Worm (Caenorhabditis elegans): ENCODE measurements around the gene lipl-4.

Gene lipl-4

DNA sequence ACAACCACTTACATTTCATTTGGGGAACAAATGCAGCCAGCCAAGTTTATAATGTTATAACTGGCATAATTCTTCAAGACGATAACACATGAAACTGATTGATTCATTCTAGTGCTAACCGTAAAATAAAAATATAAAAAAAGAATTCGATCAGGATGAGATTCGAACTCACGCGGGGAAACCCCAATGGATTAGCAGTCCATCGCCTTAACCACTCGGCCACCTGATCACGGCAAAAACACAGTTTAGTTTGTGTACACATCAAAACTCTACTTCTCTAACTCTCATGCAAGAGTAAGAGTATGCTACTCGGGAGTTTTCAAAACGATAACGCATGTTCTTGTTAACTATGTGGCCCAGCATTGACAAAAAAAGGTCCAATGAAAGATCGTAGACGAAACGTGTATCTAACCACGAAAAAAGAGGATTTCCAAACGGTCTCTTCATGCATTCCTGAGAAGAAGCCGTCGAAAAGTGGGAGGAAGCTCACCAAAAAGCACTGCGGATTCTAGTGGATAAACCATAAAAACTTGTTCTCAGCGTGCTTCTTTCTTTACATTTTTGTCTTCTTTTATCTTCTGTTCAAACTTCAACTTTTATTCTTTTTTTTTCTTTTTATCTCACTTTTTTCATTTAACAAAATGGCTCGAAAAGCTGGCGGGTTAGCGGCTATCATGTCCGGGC lies 1.9 kb downstream of the lipl-4 start, which contains the start of gene twk-10:
twk-10 (plus strand) TSS at position 634 of the 684 bp plus-strand sequence.
- TF ChIP-seq K09A11.1 (tag; optimal IDR thresholded peaks at IDR 0.05; ENCODE audit: insufficient read depth) (no peak), ceh-34 (tag; optimal IDR thresholded peaks at IDR 0.05) (no peak), fkh-6 (tag; optimal IDR thresholded peaks at IDR 0.05) (no peak), dmd-4 (tag; optimal IDR thresholded peaks at IDR 0.05; ENCODE audit: borderline replicate concordance) (no peak), unc-86 (tag; optimal IDR thresholded peaks at IDR 0.05) (no peak), elt-2 (tag; optimal IDR thresholded peaks at IDR 0.05) (peak; percentile 11)

DNA sequence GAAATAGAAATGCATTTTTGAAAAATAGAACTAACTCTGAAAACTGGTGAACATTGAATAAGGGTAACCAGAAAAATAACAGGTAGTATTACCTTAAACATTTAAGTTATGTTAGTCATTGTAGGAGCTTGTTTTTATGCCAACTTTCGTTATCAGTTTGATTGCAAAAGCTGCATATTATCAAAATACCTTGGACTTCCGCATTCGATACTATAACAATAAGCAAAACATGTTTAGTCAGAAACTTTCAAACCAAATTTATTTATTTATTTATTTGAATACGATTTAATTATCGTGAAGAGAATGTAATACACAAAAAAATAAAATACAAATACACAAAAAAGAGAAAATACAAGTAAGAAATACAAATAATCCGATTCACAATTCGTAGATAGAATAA lies 4.3 kb downstream of the lipl-4 start, which contains the start of gene K04A8.19:
K04A8.19 (minus strand) TSS at position 101 of the 400 bp plus-strand sequence.
- no peak for TF ChIP-seq hlh-8 (tag; optimal IDR thresholded peaks at IDR 0.05)
- no peak for TF ChIP-seq pros-1 (tag; optimal IDR thresholded peaks at IDR 0.05)
- no peak for TF ChIP-seq unc-55 (GFP tag; optimal IDR thresholded peaks at IDR 0.05)
- TF ChIP-seq pqm-1 (tag; optimal IDR thresholded peaks at IDR 0.05): no peak
- no peak for TF ChIP-seq hlh-15 (tag; optimal IDR thresholded peaks at IDR 0.05)
- no peak for TF ChIP-seq eyg-1 (tag; optimal IDR thresholded peaks at IDR 0.05)
- TF ChIP-seq ceh-19 (GFP tag; optimal IDR thresholded peaks at IDR 0.05): no peak
- no peak for TF ChIP-seq ztf-16 (tag; optimal IDR thresholded peaks at IDR 0.05)
- TF ChIP-seq ref-2 (tag; optimal IDR thresholded peaks at IDR 0.05): no peak
- no peak for TF ChIP-seq ttx-3 (tag; optimal IDR thresholded peaks at IDR 0.05)
- no peak for TF ChIP-seq ceh-9 (tag; optimal IDR thresholded peaks at IDR 0.05)
- TF ChIP-seq mec-3 (tag; optimal IDR thresholded peaks at IDR 0.05; ENCODE audit: borderline replicate concordance): no peak
- no peak for TF ChIP-seq sox-2 (GFP tag; IDR thresholded peaks at IDR 0.05)
- no peak for TF ChIP-seq ama-1 (optimal IDR thresholded peaks at IDR 0.05)
- TF ChIP-seq unc-86 (tag; optimal IDR thresholded peaks at IDR 0.05): no peak
- no peak for TF ChIP-seq dve-1 (tag; optimal IDR thresholded peaks at IDR 0.05)
- no peak for TF ChIP-seq ceh-34 (tag; optimal IDR thresholded peaks at IDR 0.05)
- no peak for TF ChIP-seq fkh-6 (tag; optimal IDR thresholded peaks at IDR 0.05)
- TF ChIP-seq sdc-2 (tag; optimal IDR thresholded peaks at IDR 0.05): no peak
- TF ChIP-seq C08G9.2 (tag; optimal IDR thresholded peaks at IDR 0.05): no peak

DNA sequence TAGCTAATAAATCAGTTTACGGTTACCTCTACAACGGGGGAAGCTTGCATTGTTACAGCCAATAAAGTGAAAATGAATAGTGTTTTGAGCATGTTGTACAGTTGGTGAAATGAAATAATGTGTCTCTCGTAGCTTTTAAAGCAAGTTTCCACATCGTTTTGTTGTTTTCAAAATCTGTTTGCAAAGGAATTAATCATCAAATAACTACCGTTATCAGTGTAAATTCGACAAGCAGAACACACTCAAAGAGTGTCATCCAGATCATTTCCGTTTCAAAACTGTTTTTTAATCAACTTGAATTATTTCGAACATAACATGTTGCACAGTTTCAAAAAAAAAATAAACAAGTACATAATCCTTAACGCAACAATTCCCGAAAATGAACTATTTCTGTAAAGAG lies 7.1 kb downstream of the lipl-4 start, which contains the start of gene spp-27:
spp-27 (minus strand) TSS at position 101 of the 400 bp plus-strand sequence.
- TF ChIP-seq ceh-24 (tag; optimal IDR thresholded peaks at IDR 0.05) (no peak), pat-9 (tag; optimal IDR thresholded peaks at IDR 0.05) (no peak), hlh-8 (tag; optimal IDR thresholded peaks at IDR 0.05) (no peak), hlh-30 (tag; optimal IDR thresholded peaks at IDR 0.05; ENCODE audit: insufficient read depth) (no peak), unc-55 (GFP tag; optimal IDR thresholded peaks at IDR 0.05) (no peak), sdc-2 (tag; optimal IDR thresholded peaks at IDR 0.05) (no peak), dmd-4 (tag; optimal IDR thresholded peaks at IDR 0.05; ENCODE audit: borderline replicate concordance) (no peak), C38D4.7 (GFP tag; optimal IDR thresholded peaks at IDR 0.05) (no peak), nhr-232 (tag; optimal IDR thresholded peaks at IDR 0.05) (no peak), C08G9.2 (tag; optimal IDR thresholded peaks at IDR 0.05) (no peak), ceh-19 (GFP tag; optimal IDR thresholded peaks at IDR 0.05) (no peak), lim-6 (tag; optimal IDR thresholded peaks at IDR 0.05) (no peak), npax-4 (tag; optimal IDR thresholded peaks at IDR 0.05) (no peak), ceh-6 (GFP tag; optimal IDR thresholded peaks at IDR 0.05) (no peak), K02D7.2 (tag; optimal IDR thresholded peaks at IDR 0.05) (no peak), pag-3 (tag; optimal IDR thresholded peaks at IDR 0.05; ENCODE audit: borderline replicate concordance) (no peak), hlh-15 (tag; optimal IDR thresholded peaks at IDR 0.05) (no peak), lin-11 (tag; optimal IDR thresholded peaks at IDR 0.05) (no peak), ceh-9 (tag; optimal IDR thresholded peaks at IDR 0.05) (no peak), hlh-6 (tag; optimal IDR thresholded peaks at IDR 0.05) (no peak)

DNA sequence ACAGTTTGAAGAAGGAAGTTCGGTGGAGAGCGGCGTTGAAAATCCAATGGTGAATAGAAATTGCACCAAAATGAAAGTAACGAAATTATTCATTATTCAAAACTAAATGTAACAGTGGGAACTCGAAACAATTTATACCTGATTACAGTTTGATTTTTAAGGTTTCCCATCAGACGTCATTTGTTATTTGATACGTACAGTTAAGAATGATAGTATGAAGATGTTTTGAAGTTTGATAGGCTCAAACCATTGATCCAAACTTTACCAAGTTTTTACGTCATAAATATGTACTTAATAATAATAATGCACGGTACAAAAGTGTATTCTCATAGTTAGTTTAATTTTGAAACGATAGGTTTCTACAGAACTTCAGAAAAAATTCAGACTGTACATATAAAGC lies 8.1 kb downstream of the lipl-4 start, which contains the start of gene spp-20:
spp-20 (minus strand) TSS at position 101 of the 400 bp plus-strand sequence.
- TF ChIP-seq nhr-232 (tag; optimal IDR thresholded peaks at IDR 0.05) (no peak), syd-9 (tag; optimal IDR thresholded peaks at IDR 0.05) (no peak), ceh-9 (tag; optimal IDR thresholded peaks at IDR 0.05) (no peak), rnt-1 (tag; optimal IDR thresholded peaks at IDR 0.05) (no peak), nhr-11 (tag; optimal IDR thresholded peaks at IDR 0.05) (no peak), ceh-34 (tag; optimal IDR thresholded peaks at IDR 0.05) (no peak), ceh-2 (tag; optimal IDR thresholded peaks at IDR 0.05) (no peak), dve-1 (tag; optimal IDR thresholded peaks at IDR 0.05) (no peak), pqm-1 (tag; optimal IDR thresholded peaks at IDR 0.05) (no peak)
